Worm (Caenorhabditis elegans): ENCODE measurements around the gene hpo-7.

ce11 chrII:2137235-2137634 lies 1.7 kb upstream of the hpo-7 start, which contains the start of gene C40A11.4:
- no peak for TF ChIP-seq skn-1 (tag; optimal IDR thresholded peaks at IDR 0.05)
- TF ChIP-seq nhr-12 (tag; optimal IDR thresholded peaks at IDR 0.05): no peak
- TF ChIP-seq tbx-2 (tag; optimal IDR thresholded peaks at IDR 0.05): no peak
- TF ChIP-seq hmg-11 (tag; optimal IDR thresholded peaks at IDR 0.05): no peak

Measured in whole organism, L3 larva.